Worm (Caenorhabditis elegans) whole organism, early embryonic: ENCODE measurements around the gene C25G4.8.

ENCODE experiments used
- F13C5.2 ChIP-seq: sonication (generic microtip); optimal IDR thresholded peaks from 2 replicates; lab custom pipeline; 2017; ENCODE audit warnings: mild to moderate bottlenecking, missing genetic modification characterization, inconsistent platforms, missing compliant biosample characterization
- aly-1 ChIP-seq: sonication (generic microtip); optimal IDR thresholded peaks from 2 replicates; lab custom pipeline; 2016; ENCODE audit warnings: missing genetic modification characterization, missing compliant biosample characterization
- ama-1 ChIP-seq: fragments of 150-350 bp; optimal IDR thresholded peaks from 2 replicates; lab custom pipeline; 2014
- ceh-13 ChIP-seq: fragments of 200-800 bp; sonication (Bioruptor generic); optimal IDR thresholded peaks from 2 replicates; lab custom pipeline; 2018; ENCODE audit warnings: mild to moderate bottlenecking, missing genetic modification characterization, missing compliant biosample characterization
- flt-1 ChIP-seq: fragments of 200-800 bp; sonication (Bioruptor generic); IDR thresholded peaks from 2 replicates; pipeline ENCODE4 v1.3.6; 2022; ENCODE audit warnings: missing genetic modification characterization, missing compliant biosample characterization
- hmbx-1 ChIP-seq: sonication (generic microtip); optimal IDR thresholded peaks from 2 replicates; lab custom pipeline; 2016; ENCODE audit warnings: mild to moderate bottlenecking, missing genetic modification characterization, missing compliant biosample characterization
- sea-1 ChIP-seq: fragments of 200-800 bp; sonication (Bioruptor generic); conservative IDR thresholded peaks from 2 replicates; pipeline ENCODE4 v1.3.6; 2022; ENCODE audit warnings: missing genetic modification characterization, missing compliant biosample characterization
- tbx-11 ChIP-seq: fragments of 200-800 bp; sonication (Bioruptor generic); IDR thresholded peaks from 2 replicates; pipeline ENCODE4 v1.3.6; 2022; ENCODE audit warnings: missing genetic modification characterization, missing compliant biosample characterization
- tra-4 ChIP-seq: sonication (generic microtip); optimal IDR thresholded peaks from 2 replicates; lab custom pipeline; 2017; ENCODE audit warnings: missing genetic modification characterization, missing compliant biosample characterization

ce11 chrIV:12429504-12429903 lies 33.8 kb downstream of the C25G4.8 start:
- no peak for TF ChIP-seq ama-1 (lab: Kevin White, UChicago)
- TF ChIP-seq tra-4 (tag; lab: Kevin White, UChicago): no peak
- no peak for TF ChIP-seq sea-1 (GFP tag; lab: Robert Waterston, UW)
- no peak for TF ChIP-seq flt-1 (GFP tag; lab: Robert Waterston, UW)
- no peak for TF ChIP-seq hmbx-1 (tag; lab: Kevin White, UChicago)
- no peak for TF ChIP-seq ceh-13
- no peak for TF ChIP-seq tbx-11 (GFP tag; lab: Robert Waterston, UW)
- no peak for TF ChIP-seq F13C5.2 (tag; lab: Kevin White, UChicago)
- TF ChIP-seq aly-1 (tag; lab: Kevin White, UChicago): no peak
